Worm (Caenorhabditis elegans) whole organism, young adult: ENCODE results near the gene srg-39.

Source experiments
- attf-3 ChIP-seq: fragments of 200-800 bp; sonication (Bioruptor generic); conservative IDR thresholded peaks from 2 replicates; pipeline ENCODE4 v1.3.6; 2022; ENCODE audit warnings: missing genetic modification reagents, missing genetic modification characterization, missing compliant biosample characterization
- efl-1 ChIP-seq: fragments of 150-350 bp; optimal IDR thresholded peaks from 2 replicates; lab custom pipeline; 2014; ENCODE audit warnings: missing biosample characterization, missing genetic modification reagents, missing genetic modification characterization
- madf-8 ChIP-seq: fragments of 200-800 bp; sonication (Bioruptor generic); conservative IDR thresholded peaks from 2 replicates; pipeline ENCODE4 v1.3.6; 2022; ENCODE audit warnings: missing genetic modification reagents, missing genetic modification characterization, missing compliant biosample characterization
- mel-28 ChIP-seq: sonication (generic microtip); optimal IDR thresholded peaks from 2 replicates; lab custom pipeline; 2016; ENCODE audit warnings: borderline replicate concordance, mild to moderate bottlenecking, missing genetic modification characterization, missing compliant biosample characterization
- nfyb-1 ChIP-seq: fragments of 200-800 bp; sonication (Bioruptor generic); IDR thresholded peaks from 2 replicates; pipeline ENCODE4 v1.3.6; 2022; ENCODE audit warnings: missing genetic modification reagents, missing genetic modification characterization, missing compliant biosample characterization
- pha-4 ChIP-seq: fragments of 150-350 bp; sonication (generic microtip); optimal IDR thresholded peaks from 2 replicates; lab custom pipeline; 2014; ENCODE audit warnings: missing biosample characterization, missing genetic modification reagents, missing genetic modification characterization
- somi-1 ChIP-seq: fragments of 200-800 bp; sonication (Bioruptor generic); optimal IDR thresholded peaks from 2 replicates; lab custom pipeline; 2018; ENCODE audit warnings: mild to moderate bottlenecking, missing genetic modification characterization, missing compliant biosample characterization
- xnd-1 ChIP-seq: sonication (generic microtip); optimal IDR thresholded peaks from 2 replicates; lab custom pipeline; 2016; ENCODE audit warnings: missing genotype, missing genetic modification reagents, missing genetic modification characterization, missing compliant biosample characterization

ce11 chrV:11113041-11113574 lies 39.1 kb downstream of the srg-39 start, which contains the start of gene erfa-3:
- TF ChIP-seq pha-4 (tag; lab: Kevin White, UChicago) (no peak), efl-1 (GFP tag; lab: Kevin White, UChicago) (peak; percentile 41), mel-28 (tag; lab: Kevin White, UChicago) (no peak), attf-3 (GFP tag; lab: Robert Waterston, UW) (no peak), madf-8 (GFP tag; lab: Robert Waterston, UW) (no peak), somi-1 (no peak), nfyb-1 (GFP tag; lab: Robert Waterston, UW) (no peak), xnd-1 (tag; lab: Kevin White, UChicago) (no peak)
